Worm (Caenorhabditis elegans): Measurements from ENCODE around the gene C30A5.10.

ce11 chrIII:8224769-8225168 lies 15.1 kb upstream of the C30A5.10 start, which contains the start of gene mob-4:
- TF ChIP-seq lin-39 (tag; optimal IDR thresholded peaks at IDR 0.05): no peak
- no peak for TF ChIP-seq nhr-25 (tag; optimal IDR thresholded peaks at IDR 0.05)
- TF ChIP-seq nhr-11 (tag; optimal IDR thresholded peaks at IDR 0.05): no peak
